Worm (Caenorhabditis elegans): ENCODE results near the gene ivd-1.

ce11 chrIV:5110391-5110930 is 21.8 kb upstream of the ivd-1 start:
- TF ChIP-seq K12H6.12 (tag; optimal IDR thresholded peaks at IDR 0.05) (no peak), ama-1 (optimal IDR thresholded peaks at IDR 0.05) (no peak), ama-1 (GFP tag; optimal IDR thresholded peaks at IDR 0.05) (no peak), F23B12.7 (tag; optimal IDR thresholded peaks at IDR 0.05; ENCODE audit: insufficient read depth) (no peak)
